Worm (Caenorhabditis elegans) whole organism, L1 larva: ENCODE data around the gene C02G6.2.

ENCODE experiments used
- alr-1 ChIP-seq: fragments of 200-800 bp; sonication (Bioruptor generic); optimal IDR thresholded peaks from 2 replicates; lab custom pipeline; 2018; ENCODE audit warnings: borderline replicate concordance, mild to moderate bottlenecking, missing genetic modification characterization, missing compliant biosample characterization
- ama-1 ChIP-seq: fragments of 150-350 bp; optimal IDR thresholded peaks from 2 replicates; lab custom pipeline; 2014
- ceh-82 ChIP-seq, 3 experiments: fragments of 150-350 bp in 1 of 3; sonication (generic microtip) in 2 of 3; optimal IDR thresholded peaks; 2 replicates each; lab custom pipeline; 2014 to 2017; ENCODE audit warnings: missing biosample characterization in 3 of 3, missing genetic modification characterization in 3 of 3
- fkh-10 ChIP-seq: sonication (generic microtip); optimal IDR thresholded peaks from 2 replicates; lab custom pipeline; 2017; ENCODE audit warnings: missing biosample characterization, missing genetic modification reagents, missing genetic modification characterization
- fos-1 ChIP-seq: fragments of 150-350 bp; optimal IDR thresholded peaks from 2 replicates; lab custom pipeline; 2014; ENCODE audit warnings: missing biosample characterization, missing genetic modification characterization
- lir-3 ChIP-seq: sonication (generic microtip); optimal IDR thresholded peaks from 2 replicates; lab custom pipeline; 2016; ENCODE audit warnings: mild to moderate bottlenecking, missing genetic modification characterization, moderate library complexity, missing compliant biosample characterization; ENCODE audit not compliant: poor library complexity
- nhr-28 ChIP-seq: fragments of 150-350 bp; optimal IDR thresholded peaks from 2 replicates; lab custom pipeline; 2014; ENCODE audit warnings: missing biosample characterization, missing genetic modification characterization
- sox-4 ChIP-seq: sonication (generic microtip); optimal IDR thresholded peaks from 2 replicates; lab custom pipeline; 2016; ENCODE audit warnings: missing genetic modification characterization, missing compliant biosample characterization
- unc-62 ChIP-seq: fragments of 150-350 bp; optimal IDR thresholded peaks from 2 replicates; lab custom pipeline; 2014; ENCODE audit warnings: missing biosample characterization, missing genetic modification reagents, missing genetic modification characterization
- zag-1 ChIP-seq: fragments of 150-350 bp; optimal IDR thresholded peaks from 2 replicates; lab custom pipeline; 2014; ENCODE audit warnings: missing biosample characterization, missing genetic modification characterization

- no peak for TF ChIP-seq ceh-82 (tag; optimal IDR thresholded peaks at IDR 0.05; lab: Kevin White, UChicago)
- TF ChIP-seq fos-1 (tag; lab: Kevin White, UChicago) = no peak
- no peak for TF ChIP-seq ama-1 (lab: Kevin White, UChicago)
- TF ChIP-seq unc-62 = no peak
- no peak for TF ChIP-seq fkh-10
- TF ChIP-seq sox-4 = no peak
- TF ChIP-seq lir-3 (tag; lab: Kevin White, UChicago) = no peak
- TF ChIP-seq nhr-28 (tag; lab: Kevin White, UChicago) = no peak
- no peak for TF ChIP-seq alr-1
- TF ChIP-seq zag-1 = no peak
Measured at ce11 chrV:5871759-5872158, at the start of gene C02G6.2.
